Fruit fly (Drosophila melanogaster) whole organism, pupa: ENCODE data around the gene CG10650.

ENCODE experiments used
- CG10348 ChIP-seq: fragments of 200-800 bp; sonication (Bioruptor generic); IDR thresholded peaks from 2 replicates; pipeline ENCODE4 v1.3.6; 2022; ENCODE audit warnings: missing biosample characterization, missing genetic modification characterization
- CG12605 ChIP-seq: fragments of 200-800 bp; sonication (Bioruptor generic); IDR thresholded peaks from 2 replicates; pipeline ENCODE4 v1.3.6; 2022; ENCODE audit warnings: missing biosample characterization, missing genetic modification characterization
- CG15710 ChIP-seq: fragments of 200-800 bp; sonication (Bioruptor generic); optimal IDR thresholded peaks from 2 replicates; lab custom pipeline; 2018; ENCODE audit warnings: missing biosample characterization, mild to moderate bottlenecking, missing genetic modification characterization, moderate library complexity
- CG9948 ChIP-seq: fragments of 200-800 bp; sonication (Bioruptor generic); optimal IDR thresholded peaks from 2 replicates; lab custom pipeline; 2018; ENCODE audit warnings: missing biosample characterization, mild to moderate bottlenecking, missing genetic modification characterization, moderate library complexity
- D1 ChIP-seq: fragments of 200-800 bp; sonication (Bioruptor generic); optimal IDR thresholded peaks from 2 replicates; lab custom pipeline; 2018; ENCODE audit warnings: missing biosample characterization, mild to moderate bottlenecking, missing genetic modification characterization, moderate library complexity
- EcR ChIP-seq: fragments of 200-800 bp; sonication (Bioruptor generic); optimal IDR thresholded peaks from 3 replicates; lab custom pipeline; 2019; ENCODE audit warnings: missing biosample characterization, missing genetic modification characterization, mild to moderate bottlenecking, moderate library complexity, missing genetic modification reagents

DNA sequence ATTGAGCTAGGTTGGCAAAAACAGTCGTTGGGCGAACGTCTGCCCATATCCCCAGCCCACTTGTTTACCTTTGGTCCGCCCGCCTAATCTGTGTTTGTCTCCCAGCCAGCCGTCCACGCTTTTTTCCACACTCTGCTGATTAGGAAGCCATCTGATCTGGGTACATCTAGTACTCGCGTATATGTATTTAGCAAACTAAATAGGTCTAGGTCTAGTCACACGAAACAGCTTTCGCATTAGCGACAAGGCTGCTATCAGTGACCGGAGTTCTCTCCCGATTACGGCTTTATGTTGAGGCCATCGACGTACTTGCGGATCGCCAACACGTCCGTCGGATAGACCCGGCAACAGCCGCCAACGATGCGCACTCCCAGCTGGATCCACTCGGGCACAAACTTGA is 40.1 kb downstream of the CG10650 start:
- TF ChIP-seq D1 (tag; lab: Kevin White, UChicago) (no peak), CG10348 (GFP tag; lab: Robert Waterston, UW) (no peak), EcR (GFP tag; lab: Kevin White, UChicago) (no peak), CG12605 (GFP tag; lab: Robert Waterston, UW) (no peak), CG15710 (tag; lab: Kevin White, UChicago) (no peak), CG9948 (tag; lab: Kevin White, UChicago) (no peak)
